Worm (Caenorhabditis elegans) whole organism, L1 larva: Measurements from ENCODE around the gene C14F11.7.

Source experiments
- C04F5.9 ChIP-seq: sonication (generic microtip); optimal IDR thresholded peaks from 2 replicates; lab custom pipeline; 2016; ENCODE audit warnings: missing genetic modification characterization, missing compliant biosample characterization
- C34B4.2 ChIP-seq: sonication (generic microtip); optimal IDR thresholded peaks from 2 replicates; lab custom pipeline; 2017; ENCODE audit warnings: mild to moderate bottlenecking, missing genetic modification characterization, missing compliant biosample characterization
- aha-1 ChIP-seq: fragments of 150-350 bp; optimal IDR thresholded peaks from 2 replicates; lab custom pipeline; 2014; ENCODE audit warnings: missing biosample characterization, missing genetic modification characterization
- ceh-8 ChIP-seq: fragments of 200-800 bp; sonication (Bioruptor generic); optimal IDR thresholded peaks from 2 replicates; lab custom pipeline; 2018; ENCODE audit warnings: mild to moderate bottlenecking, missing genetic modification characterization, moderate library complexity, missing compliant biosample characterization
- ceh-90 ChIP-seq: sonication (generic microtip); optimal IDR thresholded peaks from 2 replicates; lab custom pipeline; 2016; ENCODE audit warnings: missing genetic modification characterization, missing compliant biosample characterization
- ces-1 ChIP-seq: fragments of 150-350 bp; optimal IDR thresholded peaks from 2 replicates; lab custom pipeline; 2014; ENCODE audit warnings: missing biosample characterization, missing genetic modification reagents, missing genetic modification characterization
- dpl-1 ChIP-seq, 3 experiments: fragments of 150-350 bp in 2 of 3; sonication (generic microtip) in 1 of 3; optimal IDR thresholded peaks; 2 replicates each; lab custom pipeline; 2014 to 2017; ENCODE audit warnings: missing biosample characterization in 3 of 3, missing genetic modification characterization in 3 of 3, missing genetic modification reagents in 3 of 3
- dsc-1 ChIP-seq: sonication (generic microtip); optimal IDR thresholded peaks from 2 replicates; lab custom pipeline; 2016; ENCODE audit warnings: mild to moderate bottlenecking, missing genetic modification characterization, missing compliant biosample characterization
- egl-13 ChIP-seq: sonication (generic microtip); optimal IDR thresholded peaks from 2 replicates; lab custom pipeline; 2016; ENCODE audit warnings: missing genotype, missing genetic modification reagents, missing genetic modification characterization, missing compliant biosample characterization
- elt-2 ChIP-seq: sonication (generic microtip); optimal IDR thresholded peaks from 2 replicates; lab custom pipeline; 2016; ENCODE audit warnings: missing genetic modification characterization, mild to moderate bottlenecking, inconsistent platforms, missing compliant biosample characterization, missing genetic modification reagents
- elt-3 ChIP-seq, 6 experiments: fragments of 150-350 bp in 1 of 6; sonication (generic microtip); optimal IDR thresholded peaks; 2 replicates each; lab custom pipeline; 2017 to 2018; ENCODE audit warnings: missing biosample characterization in 6 of 6, missing genetic modification characterization in 6 of 6, inconsistent platforms in 1 of 6
- ets-5 ChIP-seq: fragments of 200-800 bp; sonication (Bioruptor generic); IDR thresholded peaks from 2 replicates; pipeline ENCODE4 v1.3.6; 2022; ENCODE audit warnings: missing genetic modification characterization, missing compliant biosample characterization
- fkh-8 ChIP-seq: sonication (generic microtip); optimal IDR thresholded peaks from 2 replicates; lab custom pipeline; 2016; ENCODE audit warnings: mild to moderate bottlenecking, missing genetic modification characterization, missing compliant biosample characterization
- fos-1 ChIP-seq: fragments of 150-350 bp; optimal IDR thresholded peaks from 2 replicates; lab custom pipeline; 2014; ENCODE audit warnings: missing biosample characterization, missing genetic modification characterization
- grh-1 ChIP-seq: fragments of 200-800 bp; sonication (Bioruptor generic); IDR thresholded peaks from 2 replicates; pipeline ENCODE4 v1.3.6; 2022; ENCODE audit warnings: missing genetic modification reagents, missing genetic modification characterization, missing compliant biosample characterization
- irx-1 ChIP-seq: sonication (generic microtip); optimal IDR thresholded peaks from 2 replicates; lab custom pipeline; 2016; ENCODE audit warnings: missing genetic modification characterization, missing compliant biosample characterization
- jun-1 ChIP-seq: fragments of 150-350 bp; optimal IDR thresholded peaks from 2 replicates; lab custom pipeline; 2014; ENCODE audit warnings: missing biosample characterization, missing genetic modification reagents, missing genetic modification characterization
- lin-13 ChIP-seq: fragments of 150-350 bp; optimal IDR thresholded peaks from 2 replicates; lab custom pipeline; 2014; ENCODE audit warnings: missing biosample characterization, missing genetic modification reagents, missing genetic modification characterization
- lin-14 ChIP-seq: fragments of 200-800 bp; sonication (Bioruptor generic); optimal IDR thresholded peaks from 2 replicates; lab custom pipeline; 2018; ENCODE audit warnings: mild to moderate bottlenecking, missing genetic modification characterization, moderate library complexity, missing compliant biosample characterization
- lin-35 ChIP-seq, 2 experiments: fragments of 150-350 bp; optimal IDR thresholded peaks; 2 replicates each; lab custom pipeline; 2014; ENCODE audit warnings: missing biosample characterization in 2 of 2, missing genetic modification characterization in 2 of 2, missing genetic modification reagents in 2 of 2
- lir-3 ChIP-seq: sonication (generic microtip); optimal IDR thresholded peaks from 2 replicates; lab custom pipeline; 2016; ENCODE audit warnings: mild to moderate bottlenecking, missing genetic modification characterization, moderate library complexity, missing compliant biosample characterization; ENCODE audit not compliant: poor library complexity
- mdl-1 ChIP-seq, 2 experiments: fragments of 150-350 bp; optimal IDR thresholded peaks; 2 replicates each; lab custom pipeline; 2014 to 2017; ENCODE audit warnings: missing biosample characterization in 2 of 2, missing genetic modification characterization in 2 of 2, inconsistent platforms in 1 of 2
- mef-2 ChIP-seq: fragments of 150-350 bp; optimal IDR thresholded peaks from 2 replicates; lab custom pipeline; 2014; ENCODE audit warnings: missing biosample characterization, missing genetic modification characterization
- nhr-19 ChIP-seq: fragments of 200-800 bp; sonication (Bioruptor generic); conservative IDR thresholded peaks from 2 replicates; pipeline ENCODE4 v1.3.6; 2022; ENCODE audit warnings: missing genetic modification characterization, missing compliant biosample characterization
- nhr-20 ChIP-seq: sonication (generic microtip); optimal IDR thresholded peaks from 2 replicates; lab custom pipeline; 2016; ENCODE audit warnings: mild to moderate bottlenecking, missing genetic modification characterization, missing compliant biosample characterization
- nhr-237 ChIP-seq: fragments of 150-350 bp; optimal IDR thresholded peaks from 2 replicates; lab custom pipeline; 2014; ENCODE audit warnings: missing biosample characterization, missing genetic modification characterization
- nhr-47 ChIP-seq: sonication (generic microtip); optimal IDR thresholded peaks from 2 replicates; lab custom pipeline; 2016; ENCODE audit warnings: mild to moderate bottlenecking, missing genetic modification characterization, moderate library complexity, missing compliant biosample characterization
- nhr-71 ChIP-seq: sonication (generic microtip); optimal IDR thresholded peaks from 2 replicates; lab custom pipeline; 2016; ENCODE audit warnings: mild to moderate bottlenecking, missing genetic modification characterization, moderate library complexity, missing compliant biosample characterization
- nhr-90 ChIP-seq: sonication (generic microtip); optimal IDR thresholded peaks from 2 replicates; lab custom pipeline; 2016; ENCODE audit warnings: mild to moderate bottlenecking, missing genetic modification characterization, missing compliant biosample characterization; ENCODE audit not compliant: poor library complexity
- skn-1 ChIP-seq: fragments of 150-350 bp; optimal IDR thresholded peaks from 2 replicates; lab custom pipeline; 2014; ENCODE audit warnings: missing biosample characterization, missing genetic modification characterization
- snpc-4 ChIP-seq: fragments of 150-350 bp; optimal IDR thresholded peaks from 2 replicates; lab custom pipeline; 2014; ENCODE audit warnings: missing biosample characterization, missing genetic modification characterization
- sox-4 ChIP-seq: sonication (generic microtip); optimal IDR thresholded peaks from 2 replicates; lab custom pipeline; 2016; ENCODE audit warnings: missing genetic modification characterization, missing compliant biosample characterization
- sup-37 ChIP-seq: fragments of 200-800 bp; sonication (Bioruptor generic); optimal IDR thresholded peaks from 2 replicates; lab custom pipeline; 2018; ENCODE audit warnings: mild to moderate bottlenecking, missing genetic modification characterization, missing compliant biosample characterization
- swsn-7 ChIP-seq: sonication (generic microtip); optimal IDR thresholded peaks from 2 replicates; lab custom pipeline; 2016; ENCODE audit warnings: missing genetic modification characterization, missing compliant biosample characterization
- unc-130 ChIP-seq: fragments of 150-350 bp; optimal IDR thresholded peaks from 2 replicates; lab custom pipeline; 2017; ENCODE audit warnings: missing biosample characterization, missing genetic modification characterization, inconsistent platforms
- unc-30 ChIP-seq: sonication (generic microtip); optimal IDR thresholded peaks from 2 replicates; lab custom pipeline; 2017; ENCODE audit warnings: missing biosample characterization, missing genetic modification characterization
- unc-86 ChIP-seq: sonication (generic microtip); optimal IDR thresholded peaks from 2 replicates; lab custom pipeline; 2016; ENCODE audit warnings: missing genetic modification characterization, missing compliant biosample characterization
- ztf-11 ChIP-seq, 2 experiments: sonication (generic microtip); optimal IDR thresholded peaks; 2 replicates each; lab custom pipeline; 2016 to 2017; ENCODE audit warnings: missing genetic modification characterization in 2 of 2, missing biosample characterization in 1 of 2, missing compliant biosample characterization in 1 of 2
- ztf-4 ChIP-seq: fragments of 150-350 bp; optimal IDR thresholded peaks from 2 replicates; lab custom pipeline; 2014; ENCODE audit warnings: missing biosample characterization, missing genetic modification characterization

The C14F11.7 gene

DNA sequence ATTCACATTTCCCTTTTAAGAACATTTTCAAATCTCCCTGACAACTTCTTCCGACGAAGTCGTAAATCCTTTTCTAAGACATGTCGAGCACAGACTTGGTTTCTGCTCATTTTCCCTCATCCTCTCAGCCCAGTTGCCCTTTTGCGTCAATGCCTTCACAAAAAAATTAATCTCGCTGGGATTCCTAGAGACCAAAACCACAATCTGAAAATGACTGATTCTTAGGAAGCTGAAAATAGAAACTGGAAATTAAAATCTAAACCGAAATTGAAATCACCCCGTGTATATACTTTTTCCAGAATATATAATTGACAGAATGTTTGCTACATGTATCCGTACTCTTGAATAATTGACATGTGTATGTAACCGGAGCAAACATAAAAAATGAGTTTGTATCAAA lies 38.6 kb upstream of the C14F11.7 start:
- no peak for TF ChIP-seq aha-1 (tag; lab: Kevin White, UChicago)
- no peak for TF ChIP-seq nhr-19 (GFP tag; lab: Robert Waterston, UW)
- TF ChIP-seq unc-86 (tag; lab: Kevin White, UChicago), result no peak
- TF ChIP-seq lin-14 (GFP tag; lab: Kevin White, UChicago), result peak; percentile 5
- TF ChIP-seq nhr-47, result peak; percentile 25
- no peak for TF ChIP-seq unc-130 (tag; lab: Kevin White, UChicago)
- TF ChIP-seq sup-37 (GFP tag; lab: Kevin White, UChicago), result no peak
- peak; percentile 83 for TF ChIP-seq dsc-1 (tag; lab: Kevin White, UChicago)
- TF ChIP-seq elt-2 (tag; lab: Kevin White, UChicago), result no peak
- no peak for TF ChIP-seq ceh-8 (GFP tag; lab: Kevin White, UChicago)
- TF ChIP-seq ces-1 (GFP tag; lab: Kevin White, UChicago), result no peak
- TF ChIP-seq ets-5 (GFP tag; lab: Robert Waterston, UW), result no peak
- peak; percentile 11 for TF ChIP-seq nhr-71
- TF ChIP-seq unc-30 (tag; lab: Kevin White, UChicago), result no peak
- peak; percentile 61 for TF ChIP-seq fkh-8

DNA sequence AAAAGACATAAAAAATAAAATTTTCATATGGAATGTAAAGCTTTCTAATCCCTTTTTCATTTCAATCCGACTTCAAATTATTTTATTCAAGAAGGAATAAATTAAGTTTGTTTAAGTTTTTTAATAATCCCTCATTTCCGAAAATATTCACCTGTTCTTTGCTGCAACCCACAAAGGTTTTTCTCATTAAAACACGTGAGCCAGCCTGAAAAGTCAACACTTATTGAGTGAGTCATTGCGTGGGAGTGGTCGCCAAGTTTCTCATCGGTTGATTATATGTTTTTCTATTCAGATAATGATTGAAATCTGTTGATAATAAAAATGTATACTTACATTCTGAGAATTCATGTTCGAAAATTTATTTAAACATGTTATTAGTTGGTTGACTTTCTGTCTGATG lies 37.1 kb upstream of the C14F11.7 start:
- no peak for TF ChIP-seq skn-1 (tag; lab: Kevin White, UChicago)
- TF ChIP-seq grh-1 (GFP tag; lab: Robert Waterston, UW), result no peak
- TF ChIP-seq fos-1 (tag; lab: Kevin White, UChicago), result no peak
- TF ChIP-seq snpc-4 (tag; lab: Kevin White, UChicago), result no peak
- peak; percentile 59 for TF ChIP-seq dsc-1 (tag; lab: Kevin White, UChicago)
- TF ChIP-seq lin-14 (GFP tag; lab: Kevin White, UChicago), result peak; percentile 11
- TF ChIP-seq nhr-19 (GFP tag; lab: Robert Waterston, UW), result no peak
- peak; percentile 39 for TF ChIP-seq nhr-47
- TF ChIP-seq nhr-71, result peak; percentile 52
- peak; percentile 88 for TF ChIP-seq fkh-8
- TF ChIP-seq sox-4, result peak; percentile 43
- TF ChIP-seq mef-2 (tag; lab: Kevin White, UChicago), result no peak
- peak; percentile 2 for TF ChIP-seq nhr-20 (tag; lab: Kevin White, UChicago)
- TF ChIP-seq, all 84 proteins: peak for 7

DNA sequence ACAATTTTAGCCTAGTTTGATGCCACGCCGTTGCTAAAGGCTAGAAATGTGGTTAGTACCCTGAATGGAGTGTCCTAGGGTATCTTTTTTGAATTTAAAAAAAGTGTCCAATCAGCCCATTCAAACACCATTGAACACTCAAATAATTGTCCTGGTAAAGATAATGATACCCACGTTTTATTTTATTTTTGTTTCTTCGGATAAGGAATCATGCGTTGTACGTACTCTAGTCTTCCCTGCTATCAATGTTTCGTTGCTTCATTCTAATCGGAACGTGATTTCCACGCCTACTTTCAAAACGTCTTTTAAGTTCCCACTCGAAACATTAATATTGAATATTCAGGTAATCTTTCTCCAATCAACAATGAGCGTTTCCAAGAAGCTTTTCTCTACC lies 32.3 kb upstream of the C14F11.7 start, which contains the start of gene got-2.2:
Gene got-2.2, plus strand, starts transcription at position 344 of the 394 bp plus-strand sequence.
- TF ChIP-seq nhr-237 (tag; lab: Kevin White, UChicago) (no peak), nhr-19 (GFP tag; lab: Robert Waterston, UW) (peak; percentile 63), lin-35 (GFP tag; optimal IDR thresholded peaks at IDR 0.05; lab: Kevin White, UChicago) (peak in 1 of 2 experiments; percentile 34), mef-2 (tag; lab: Kevin White, UChicago) (no peak), nhr-71 (peak; percentile 24), elt-3 (tag; optimal IDR thresholded peaks at IDR 0.05; lab: Kevin White, UChicago) (peak in 1 of 6 experiments; percentile 87), nhr-47 (no peak), C04F5.9 (tag; lab: Kevin White, UChicago) (no peak), skn-1 (tag; lab: Kevin White, UChicago) (no peak), ztf-11 (tag; optimal IDR thresholded peaks at IDR 0.05; lab: Kevin White, UChicago) (no peak), lir-3 (tag; lab: Kevin White, UChicago) (no peak), ceh-90 (tag; lab: Kevin White, UChicago) (no peak), irx-1 (tag; lab: Kevin White, UChicago) (no peak), dpl-1 (GFP tag; optimal IDR thresholded peaks at IDR 0.05; lab: Kevin White, UChicago) (no peak), lin-13 (GFP tag; lab: Kevin White, UChicago) (no peak), jun-1 (tag; lab: Kevin White, UChicago) (no peak), swsn-7 (tag; lab: Kevin White, UChicago) (no peak), elt-2 (tag; lab: Kevin White, UChicago) (peak; percentile 57), nhr-20 (tag; lab: Kevin White, UChicago) (peak; percentile 24), mdl-1 (tag; optimal IDR thresholded peaks at IDR 0.05; lab: Kevin White, UChicago) (peak in 1 of 2 experiments; percentile 33), C34B4.2 (tag; lab: Kevin White, UChicago) (no peak), ztf-4 (tag; lab: Kevin White, UChicago) (no peak), egl-13 (tag; lab: Kevin White, UChicago) (no peak), nhr-90 (no peak)
